Fruit fly (Drosophila melanogaster): Measurements from ENCODE around the gene Rab3GAP1.
A peak's percentile ranks its signal among the peaks of the same experiment; 100 is the strongest.

The Rab3GAP1 gene

dm6 chr2L:1632730-1633172 lies 21.8 kb upstream of the Rab3GAP1 start:
- TF ChIP-seq CG11762 (GFP tag; optimal IDR thresholded peaks at IDR 0.05; ENCODE audit: insufficient read depth) (no peak), Hr39 (GFP tag; optimal IDR thresholded peaks at IDR 0.05) (peak; percentile 42), CG3919 (GFP tag; optimal IDR thresholded peaks at IDR 0.05) (peak; percentile 44), CG8119 (GFP tag; IDR thresholded peaks at IDR 0.05) (peak; percentile 74), Lpt (GFP tag; optimal IDR thresholded peaks at IDR 0.05) (peak; percentile 33), Ets21C (GFP tag; optimal IDR thresholded peaks at IDR 0.05) (no peak), CG10631 (GFP tag; optimal IDR thresholded peaks at IDR 0.05) (peak; percentile 17), CG1621 (tag; optimal IDR thresholded peaks at IDR 0.05) (no peak), svp (GFP tag) (peak; percentile 76), CG11902 (GFP tag; optimal IDR thresholded peaks at IDR 0.05) (peak; percentile 0), CG6808 (GFP tag; optimal IDR thresholded peaks at IDR 0.05) (no peak), Gug (GFP tag; IDR thresholded peaks at IDR 0.05) (peak; percentile 70), Hr4 (GFP tag; optimal IDR thresholded peaks at IDR 0.05) (peak; percentile 51), Eip75B (GFP tag; optimal IDR thresholded peaks at IDR 0.05) (no peak), esn (GFP tag; optimal IDR thresholded peaks at IDR 0.05) (no peak), OdsH (GFP tag; optimal IDR thresholded peaks at IDR 0.05) (peak; percentile 50), CG3032 (tag; optimal IDR thresholded peaks at IDR 0.05) (no peak), CG6276 (GFP tag; optimal IDR thresholded peaks at IDR 0.05) (peak; percentile 44), CG8632 (GFP tag; optimal IDR thresholded peaks at IDR 0.05) (no peak), dsx (GFP tag; optimal IDR thresholded peaks at IDR 0.05; ENCODE audit: poor library complexity, severe bottlenecking) (peak; percentile 76), Eip93F (GFP tag; optimal IDR thresholded peaks at IDR 0.05) (no peak), CG9139 (GFP tag; optimal IDR thresholded peaks at IDR 0.05) (no peak), lz (GFP tag; optimal IDR thresholded peaks at IDR 0.05) (peak; percentile 19), achi (GFP tag; optimal IDR thresholded peaks at IDR 0.05) (peak; percentile 39), topi (GFP tag; optimal IDR thresholded peaks at IDR 0.05) (no peak), CG15336 (GFP tag; IDR thresholded peaks at IDR 0.05) (peak; percentile 87), acj6 (GFP tag; optimal IDR thresholded peaks at IDR 0.05) (peak; percentile 18), fd59A (GFP tag; optimal IDR thresholded peaks at IDR 0.05) (no peak), CG11294 (GFP tag; IDR thresholded peaks at IDR 0.05) (peak; percentile 85), ss (GFP tag; optimal IDR thresholded peaks at IDR 0.05) (no peak), spab (GFP tag; optimal IDR thresholded peaks at IDR 0.05) (no peak), CG8319 (GFP tag; optimal IDR thresholded peaks at IDR 0.05) (no peak), Met (GFP tag; optimal IDR thresholded peaks at IDR 0.05) (no peak), eg (GFP tag; IDR thresholded peaks at IDR 0.05) (peak; percentile 89), CG32006 (GFP tag; optimal IDR thresholded peaks at IDR 0.05) (peak; percentile 76), Eip78C (GFP tag) (peak; percentile 60), salr (GFP tag; optimal IDR thresholded peaks at IDR 0.05) (no peak), Ets96B (tag; optimal IDR thresholded peaks at IDR 0.05) (no peak), Smox (GFP tag; optimal IDR thresholded peaks at IDR 0.05) (peak; percentile 8), cyc (GFP tag; optimal IDR thresholded peaks at IDR 0.05) (peak; percentile 9), vri (GFP tag; optimal IDR thresholded peaks at IDR 0.05) (peak; percentile 57), Sox14 (GFP tag; optimal IDR thresholded peaks at IDR 0.05) (peak; percentile 1), Hr38 (GFP tag; optimal IDR thresholded peaks at IDR 0.05) (no peak), fd85E (GFP tag; optimal IDR thresholded peaks at IDR 0.05) (no peak), CG6854 (GFP tag; optimal IDR thresholded peaks at IDR 0.05) (no peak), CG31627 (GFP tag; optimal IDR thresholded peaks at IDR 0.05) (peak; percentile 6), Sox102F (GFP tag; optimal IDR thresholded peaks at IDR 0.05) (no peak), CG7368 (GFP tag; optimal IDR thresholded peaks at IDR 0.05) (no peak), CG4318 (GFP tag; optimal IDR thresholded peaks at IDR 0.05) (peak; percentile 38), CG6792 (GFP tag; optimal IDR thresholded peaks at IDR 0.05) (no peak), Blimp-1 (GFP tag; optimal IDR thresholded peaks at IDR 0.05) (no peak), CG10669 (GFP tag; optimal IDR thresholded peaks at IDR 0.05) (no peak), Sox15 (GFP tag; optimal IDR thresholded peaks at IDR 0.05) (no peak)

Measured in whole organism, prepupa.